Worm (Caenorhabditis elegans) whole organism, young adult: ENCODE results near the gene K12H4.6.

Source experiments
- B0261.1 ChIP-seq: sonication (generic microtip); optimal IDR thresholded peaks from 2 replicates; lab custom pipeline; 2016; ENCODE audit warnings: mild to moderate bottlenecking, missing genetic modification characterization, moderate library complexity, missing compliant biosample characterization
- B0336.3 ChIP-seq: fragments of 200-800 bp; sonication (Bioruptor generic); IDR thresholded peaks from 2 replicates; pipeline ENCODE4 v1.3.6; 2022; ENCODE audit warnings: missing genetic modification characterization, missing compliant biosample characterization
- F10E7.11 ChIP-seq: sonication (generic microtip); optimal IDR thresholded peaks from 2 replicates; lab custom pipeline; 2017; ENCODE audit warnings: mild to moderate bottlenecking, missing genetic modification characterization, moderate library complexity, missing compliant biosample characterization
- F23B12.7 ChIP-seq: sonication (generic microtip); optimal IDR thresholded peaks from 2 replicates; lab custom pipeline; 2017; ENCODE audit warnings: missing genetic modification characterization, mild to moderate bottlenecking, missing compliant biosample characterization, antibody characterized with exemption, moderate library complexity; ENCODE audit not compliant: insufficient read depth
- F33H1.4 ChIP-seq: fragments of 200-800 bp; sonication (Bioruptor generic); IDR thresholded peaks from 2 replicates; pipeline ENCODE4 v1.3.6; 2022; ENCODE audit warnings: missing genetic modification reagents, missing genetic modification characterization, missing compliant biosample characterization
- F55B11.4 ChIP-seq: sonication (generic microtip); optimal IDR thresholded peaks from 2 replicates; lab custom pipeline; 2016; ENCODE audit warnings: missing compliant biosample characterization, missing genetic modification characterization, borderline replicate concordance; ENCODE audit not compliant: insufficient read depth
- F57A8.1 ChIP-seq: fragments of 200-800 bp; sonication (Bioruptor generic); optimal IDR thresholded peaks from 2 replicates; lab custom pipeline; 2018; ENCODE audit warnings: mild to moderate bottlenecking, missing genetic modification characterization, moderate library complexity, missing compliant biosample characterization
- K11D2.4 ChIP-seq: fragments of 200-800 bp; sonication (Bioruptor generic); IDR thresholded peaks from 2 replicates; pipeline ENCODE4 v1.3.6; 2022; ENCODE audit warnings: missing genetic modification reagents, missing genetic modification characterization, missing compliant biosample characterization
- Y95B8A.8 ChIP-seq: fragments of 200-800 bp; sonication (Bioruptor generic); IDR thresholded peaks from 2 replicates; pipeline ENCODE4 v1.3.6; 2022; ENCODE audit warnings: missing genetic modification reagents, missing genetic modification characterization, missing compliant biosample characterization
- ama-1 ChIP-seq, 3 experiments: fragments of 150-350 bp in 1 of 3; sonication (generic microtip) in 2 of 3; optimal IDR thresholded peaks; 2 replicates each; lab custom pipeline; 2014 to 2018; ENCODE audit warnings: missing biosample characterization in 2 of 3, missing genetic modification characterization in 2 of 3, missing genetic modification reagents in 2 of 3
- bed-2 ChIP-seq: fragments of 200-800 bp; sonication (Bioruptor generic); IDR thresholded peaks from 2 replicates; pipeline ENCODE4 v1.3.6; 2022; ENCODE audit warnings: missing genetic modification reagents, missing genetic modification characterization, missing compliant biosample characterization
- ccch-3 ChIP-seq: fragments of 200-800 bp; sonication (Bioruptor generic); optimal IDR thresholded peaks from 2 replicates; lab custom pipeline; 2018; ENCODE audit warnings: mild to moderate bottlenecking, missing genetic modification characterization, missing compliant biosample characterization
- cebp-2 ChIP-seq: fragments of 200-800 bp; sonication (Bioruptor generic); IDR thresholded peaks from 2 replicates; pipeline ENCODE4 v1.3.6; 2022; ENCODE audit warnings: missing genetic modification characterization, missing compliant biosample characterization
- ceh-100 ChIP-seq: fragments of 200-800 bp; sonication (Bioruptor generic); IDR thresholded peaks from 2 replicates; pipeline ENCODE4 v1.3.6; 2022; ENCODE audit warnings: missing genetic modification reagents, missing genetic modification characterization, missing compliant biosample characterization
- ceh-40 ChIP-seq: fragments of 200-800 bp; sonication (Bioruptor generic); IDR thresholded peaks from 2 replicates; pipeline ENCODE4 v1.3.6; 2022; ENCODE audit warnings: missing genetic modification characterization, missing compliant biosample characterization
- ceh-91 ChIP-seq: fragments of 200-800 bp; sonication (Bioruptor generic); IDR thresholded peaks from 2 replicates; pipeline ENCODE4 v1.3.6; 2022; ENCODE audit warnings: missing genetic modification reagents, missing genetic modification characterization, missing compliant biosample characterization
- dox-1 ChIP-seq: fragments of 200-800 bp; sonication (Bioruptor generic); IDR thresholded peaks from 2 replicates; pipeline ENCODE4 v1.3.6; 2022; ENCODE audit warnings: missing genetic modification reagents, missing genetic modification characterization, missing compliant biosample characterization
- dpl-1 ChIP-seq: fragments of 150-350 bp; optimal IDR thresholded peaks from 2 replicates; lab custom pipeline; 2014; ENCODE audit warnings: missing biosample characterization, missing genetic modification reagents, missing genetic modification characterization
- ekl-4 ChIP-seq: fragments of 200-800 bp; sonication (Bioruptor generic); IDR thresholded peaks from 2 replicates; pipeline ENCODE4 v1.3.6; 2022; ENCODE audit warnings: missing genetic modification reagents, missing genetic modification characterization, missing compliant biosample characterization
- ets-4 ChIP-seq: fragments of 200-800 bp; sonication (Bioruptor generic); optimal IDR thresholded peaks from 2 replicates; lab custom pipeline; 2018; ENCODE audit warnings: mild to moderate bottlenecking, missing genetic modification characterization, missing compliant biosample characterization
- him-1 ChIP-seq: sonication (generic microtip); optimal IDR thresholded peaks from 2 replicates; lab custom pipeline; 2016; ENCODE audit warnings: missing genotype, missing genetic modification reagents, missing genetic modification characterization, missing compliant biosample characterization
- hlh-26 ChIP-seq: fragments of 200-800 bp; sonication (Bioruptor generic); conservative IDR thresholded peaks from 2 replicates; pipeline ENCODE4 v1.3.6; 2022; ENCODE audit warnings: missing genetic modification reagents, missing genetic modification characterization, missing compliant biosample characterization
- hrde-1 ChIP-seq: sonication (generic microtip); optimal IDR thresholded peaks from 2 replicates; lab custom pipeline; 2016; ENCODE audit warnings: missing genetic modification characterization, mild to moderate bottlenecking, missing compliant biosample characterization, moderate library complexity, missing genotype, missing genetic modification reagents, borderline replicate concordance
- lir-1 ChIP-seq: fragments of 200-800 bp; sonication (Bioruptor generic); conservative IDR thresholded peaks from 2 replicates; pipeline ENCODE4 v1.3.6; 2022; ENCODE audit warnings: missing genetic modification reagents, missing genetic modification characterization, missing compliant biosample characterization
- lsl-1 ChIP-seq: fragments of 200-800 bp; sonication (Bioruptor generic); optimal IDR thresholded peaks from 2 replicates; lab custom pipeline; 2018; ENCODE audit warnings: mild to moderate bottlenecking, missing genetic modification characterization, moderate library complexity, missing compliant biosample characterization
- mxl-1 ChIP-seq: sonication (generic microtip); optimal IDR thresholded peaks from 2 replicates; lab custom pipeline; 2016; ENCODE audit warnings: missing genetic modification characterization, missing compliant biosample characterization
- nfya-2 ChIP-seq: fragments of 200-800 bp; sonication (Bioruptor generic); IDR thresholded peaks from 2 replicates; pipeline ENCODE4 v1.3.6; 2022; ENCODE audit warnings: missing genetic modification reagents, missing genetic modification characterization, missing compliant biosample characterization
- nhr-120 ChIP-seq: fragments of 200-800 bp; sonication (Bioruptor generic); IDR thresholded peaks from 2 replicates; pipeline ENCODE4 v1.3.6; 2022; ENCODE audit warnings: missing genetic modification characterization, missing compliant biosample characterization
- nhr-90 ChIP-seq: sonication (generic microtip); optimal IDR thresholded peaks from 2 replicates; lab custom pipeline; 2016; ENCODE audit warnings: missing genotype, mild to moderate bottlenecking, missing genetic modification characterization, missing compliant biosample characterization
- rcor-1 ChIP-seq: fragments of 200-800 bp; sonication (Bioruptor generic); IDR thresholded peaks from 2 replicates; pipeline ENCODE4 v1.3.6; 2022; ENCODE audit warnings: missing genetic modification reagents, missing genetic modification characterization, missing compliant biosample characterization
- rec-8 ChIP-seq, 2 experiments: sonication (generic microtip); optimal IDR thresholded peaks; 2 replicates each; lab custom pipeline; 2016; ENCODE audit warnings: mild to moderate bottlenecking in 2 of 2, missing genetic modification characterization in 2 of 2, missing genetic modification reagents in 2 of 2, missing genotype in 2 of 2, missing biosample characterization in 1 of 2, missing compliant biosample characterization in 1 of 2, moderate library complexity in 1 of 2
- repo-1 ChIP-seq: sonication (generic microtip); optimal IDR thresholded peaks from 2 replicates; lab custom pipeline; 2017; ENCODE audit warnings: mild to moderate bottlenecking, missing genetic modification characterization, missing compliant biosample characterization
- snpc-3.4 ChIP-seq: sonication (generic microtip); optimal IDR thresholded peaks from 2 replicates; lab custom pipeline; 2017; ENCODE audit warnings: missing genetic modification characterization, mild to moderate bottlenecking, missing compliant biosample characterization, antibody characterized with exemption, moderate library complexity, missing genotype, missing genetic modification reagents
- tlf-1 ChIP-seq: fragments of 200-800 bp; sonication (Bioruptor generic); optimal IDR thresholded peaks from 2 replicates; lab custom pipeline; 2018; ENCODE audit warnings: mild to moderate bottlenecking, missing genetic modification characterization, missing compliant biosample characterization
- zfh-2 ChIP-seq: fragments of 200-800 bp; sonication (Bioruptor generic); conservative IDR thresholded peaks from 2 replicates; pipeline ENCODE4 v1.3.6; 2022; ENCODE audit warnings: missing genetic modification reagents, missing genetic modification characterization, missing compliant biosample characterization
- ztf-18 ChIP-seq: sonication (generic microtip); optimal IDR thresholded peaks from 2 replicates; lab custom pipeline; 2016; ENCODE audit warnings: missing genotype, mild to moderate bottlenecking, missing genetic modification characterization, missing compliant biosample characterization
- ztf-28 ChIP-seq: fragments of 200-800 bp; sonication (Bioruptor generic); IDR thresholded peaks from 2 replicates; pipeline ENCODE4 v1.3.6; 2022; ENCODE audit warnings: missing genetic modification reagents, missing genetic modification characterization, missing compliant biosample characterization
- ztf-6 ChIP-seq: fragments of 200-800 bp; sonication (Bioruptor generic); IDR thresholded peaks from 2 replicates; pipeline ENCODE4 v1.3.6; 2022; ENCODE audit warnings: missing genetic modification reagents, missing genetic modification characterization, missing compliant biosample characterization

The K12H4.6 gene

ce11 chrIII:8065101-8065500 lies 22.4 kb upstream of the K12H4.6 start:
- TF ChIP-seq Y95B8A.8 (no peak), hrde-1 (no peak), snpc-3.4 (tag; lab: Kevin White, UChicago) (no peak), ceh-100 (GFP tag; lab: Robert Waterston, UW) (no peak), F23B12.7 (no peak), dox-1 (GFP tag; lab: Robert Waterston, UW) (no peak), zfh-2 (GFP tag; lab: Robert Waterston, UW) (no peak), dpl-1 (GFP tag; lab: Kevin White, UChicago) (no peak), rec-8 (tag; optimal IDR thresholded peaks at IDR 0.05; lab: Kevin White, UChicago) (no peak), lsl-1 (GFP tag; lab: Kevin White, UChicago) (no peak), bed-2 (GFP tag; lab: Robert Waterston, UW) (no peak), hlh-26 (no peak), mxl-1 (no peak), nhr-90 (no peak), cebp-2 (GFP tag; lab: Robert Waterston, UW) (no peak), nfya-2 (GFP tag; lab: Robert Waterston, UW) (no peak)

ce11 chrIII:8063659-8064058 lies 21.0 kb upstream of the K12H4.6 start:
- TF ChIP-seq F55B11.4 (no peak), nhr-120 (GFP tag; lab: Robert Waterston, UW) (no peak), ama-1 (optimal IDR thresholded peaks at IDR 0.05; lab: Kevin White, UChicago) (no peak), ama-1 (GFP tag; optimal IDR thresholded peaks at IDR 0.05; lab: Kevin White, UChicago) (no peak), B0261.1 (tag; lab: Kevin White, UChicago) (no peak), ceh-91 (no peak), repo-1 (tag; lab: Kevin White, UChicago) (no peak), ztf-18 (tag; lab: Kevin White, UChicago) (no peak), ztf-28 (0 out of 2 replicates have a peak, but pooled peaks have one; percentile 8), ceh-40 (GFP tag; lab: Robert Waterston, UW) (no peak)

- no peak for TF ChIP-seq ztf-6
- TF ChIP-seq tlf-1 (GFP tag; lab: Kevin White, UChicago) = no peak
- no peak for TF ChIP-seq F57A8.1 (GFP tag; lab: Kevin White, UChicago)
- no peak for TF ChIP-seq F10E7.11
- TF ChIP-seq rcor-1 (GFP tag; lab: Robert Waterston, UW) = no peak
- TF ChIP-seq ekl-4 (GFP tag; lab: Robert Waterston, UW) = no peak
- no peak for TF ChIP-seq lir-1 (GFP tag; lab: Robert Waterston, UW)
- no peak for TF ChIP-seq F33H1.4 (GFP tag; lab: Robert Waterston, UW)
- TF ChIP-seq zfh-2 (GFP tag; lab: Robert Waterston, UW) = no peak
- no peak for TF ChIP-seq K11D2.4 (GFP tag; lab: Robert Waterston, UW)
- no peak for TF ChIP-seq him-1 (tag; lab: Kevin White, UChicago)
- no peak for TF ChIP-seq nhr-90
- no peak for TF ChIP-seq ccch-3 (GFP tag; lab: Kevin White, UChicago)
- TF ChIP-seq ets-4 = no peak
- TF ChIP-seq B0336.3 = no peak
Measured at ce11 chrIII:8061114-8061513, 18.4 kb upstream of the K12H4.6 start.
